Worm (Caenorhabditis elegans): Measurements from ENCODE around the gene F08D12.3.

The F08D12.3 gene

ce11 chrII:2824169-2824568, 44.8 kb downstream of the F08D12.3 start, which contains the start of the genes K12H6.4 and K12H6.9:
Gene K12H6.4 (minus strand): TSS chrII:2824269.
Gene K12H6.9 (plus strand): TSS chrII:2824404.
- no peak for TF ChIP-seq unc-62 (GFP tag; optimal IDR thresholded peaks at IDR 0.05)

ce11 chrII:2826073-2826472, 46.7 kb downstream of the F08D12.3 start, which contains the start of gene K12H6.5:
Gene K12H6.5 (minus strand): TSS chrII:2826173.
- no peak for TF ChIP-seq unc-62 (GFP tag; optimal IDR thresholded peaks at IDR 0.05)

- no peak for TF ChIP-seq unc-62 (GFP tag; optimal IDR thresholded peaks at IDR 0.05)
Observed at ce11 chrII:2827859-2828403, 48.6 kb downstream of the F08D12.3 start, which contains the start of gene K12H6.8. Gene K12H6.8 (plus strand): TSS chrII:2827896.

ce11 chrII:2829482-2829881, 50.1 kb downstream of the F08D12.3 start:
- TF ChIP-seq unc-62 (GFP tag; optimal IDR thresholded peaks at IDR 0.05): no peak

- no peak for TF ChIP-seq unc-62 (GFP tag; optimal IDR thresholded peaks at IDR 0.05)
Observed at ce11 chrII:2830144-2830543, 50.8 kb downstream of the F08D12.3 start.
